Worm (Caenorhabditis elegans): ENCODE data around the gene bath-33.

bath-33 gene

ce11 chrII:1610630-1611029, 4.7 kb upstream of the bath-33 start, which contains the start of gene fbxa-163:
TSS of gene fbxa-163 (minus strand) at chrII:1610730.
- TF ChIP-seq zag-1 (tag; optimal IDR thresholded peaks at IDR 0.05): no peak
- TF ChIP-seq sox-4 (tag; optimal IDR thresholded peaks at IDR 0.05): no peak
- TF ChIP-seq fkh-4 (tag; optimal IDR thresholded peaks at IDR 0.05; ENCODE audit: borderline replicate concordance): no peak

ce11 chrII:1608915-1609314, 2.9 kb upstream of the bath-33 start:
- TF ChIP-seq tlp-1 (tag; optimal IDR thresholded peaks at IDR 0.05) (peak; percentile 4), efl-3 (GFP tag; optimal IDR thresholded peaks at IDR 0.05) (no peak), elt-2 (tag; optimal IDR thresholded peaks at IDR 0.05) (peak; percentile 82), mab-9 (GFP tag; IDR thresholded peaks at IDR 0.05) (no peak), nhr-85 (tag) (no peak), lin-35 (GFP tag; optimal IDR thresholded peaks at IDR 0.05) (peak in 1 of 2 experiments; percentile 33)

ce11 chrII:1607575-1607974, 1.6 kb upstream of the bath-33 start:
- no peak for TF ChIP-seq hlh-17 (GFP tag; optimal IDR thresholded peaks at IDR 0.05; ENCODE audit: borderline replicate concordance)
- peak; percentile 64 for TF ChIP-seq elt-2 (tag; optimal IDR thresholded peaks at IDR 0.05)

ce11 chrII:1605010-1605409, 969 bp downstream of the bath-33 start:
- TF ChIP-seq lin-35 (GFP tag; optimal IDR thresholded peaks at IDR 0.05) (no peak), vab-15 (tag; optimal IDR thresholded peaks at IDR 0.05) (no peak), sptf-1 (tag; optimal IDR thresholded peaks at IDR 0.05) (no peak), ceh-63 (GFP tag; optimal IDR thresholded peaks at IDR 0.05) (no peak), nhr-237 (tag; optimal IDR thresholded peaks at IDR 0.05) (no peak), nhr-77 (tag; optimal IDR thresholded peaks at IDR 0.05) (no peak), ceh-82 (tag; optimal IDR thresholded peaks at IDR 0.05) (no peak), nhr-19 (GFP tag; conservative IDR thresholded peaks at IDR 0.05) (no peak), F16B12.6 (tag; optimal IDR thresholded peaks at IDR 0.05) (no peak), ces-1 (GFP tag; optimal IDR thresholded peaks at IDR 0.05) (no peak)

- TF ChIP-seq lin-15B (tag; optimal IDR thresholded peaks at IDR 0.05) (no peak), nhr-47 (tag; optimal IDR thresholded peaks at IDR 0.05) (no peak), rnt-1 (tag; optimal IDR thresholded peaks at IDR 0.05) (no peak), snu-23 (GFP tag; optimal IDR thresholded peaks at IDR 0.05) (no peak), tlp-1 (tag; optimal IDR thresholded peaks at IDR 0.05) (no peak), nhr-237 (tag; optimal IDR thresholded peaks at IDR 0.05) (no peak), xbp-1 (tag; optimal IDR thresholded peaks at IDR 0.05) (no peak)
These were observed 2.9 kb downstream of the bath-33 start for ce11 chrII:1603049-1603448.

ce11 chrII:1601507-1601906, 4.5 kb downstream of the bath-33 start, which contains the start of gene bath-47:
TSS of gene bath-47 (plus strand) at chrII:1601811.
- no peak for TF ChIP-seq dpl-1 (GFP tag; optimal IDR thresholded peaks at IDR 0.05)
- no peak for TF ChIP-seq ces-1 (GFP tag; optimal IDR thresholded peaks at IDR 0.05)
- no peak for TF ChIP-seq vab-15 (tag; optimal IDR thresholded peaks at IDR 0.05)
- TF ChIP-seq ets-5 (GFP tag; IDR thresholded peaks at IDR 0.05): no peak
- TF ChIP-seq nhr-12 (tag; optimal IDR thresholded peaks at IDR 0.05): no peak
- no peak for TF ChIP-seq lin-14 (GFP tag; optimal IDR thresholded peaks at IDR 0.05)
- no peak for TF ChIP-seq jun-1 (tag; optimal IDR thresholded peaks at IDR 0.05)
- TF ChIP-seq rnt-1 (tag; optimal IDR thresholded peaks at IDR 0.05): no peak
- TF ChIP-seq egl-27 (tag; optimal IDR thresholded peaks at IDR 0.05): no peak
- no peak for TF ChIP-seq lsy-2 (tag; optimal IDR thresholded peaks at IDR 0.05)
- no peak for TF ChIP-seq fos-1 (tag; optimal IDR thresholded peaks at IDR 0.05)
- TF ChIP-seq elt-2 (tag; optimal IDR thresholded peaks at IDR 0.05): no peak
- TF ChIP-seq sup-37 (GFP tag; optimal IDR thresholded peaks at IDR 0.05): no peak
- no peak for TF ChIP-seq fkh-8 (tag; optimal IDR thresholded peaks at IDR 0.05)
- no peak for TF ChIP-seq blmp-1 (tag; optimal IDR thresholded peaks at IDR 0.05)
